Fruit fly (Drosophila melanogaster) whole organism, embryonic: ENCODE measurements around the gene SmydA-2.
A peak's percentile ranks its signal among the peaks of the same experiment; 100 is the strongest.

Source experiments
- Blimp-1 ChIP-seq: fragments of 200-800 bp; sonication (Bioruptor generic); optimal IDR thresholded peaks from 3 replicates; lab custom pipeline; 2018; ENCODE audit warnings: missing biosample characterization, missing genetic modification characterization, mild to moderate bottlenecking, moderate library complexity, missing genetic modification reagents
- CG11085 ChIP-seq: fragments of 200-800 bp; sonication (Bioruptor generic); IDR thresholded peaks from 2 replicates; pipeline ENCODE4 v1.3.6; 2022; ENCODE audit warnings: missing biosample characterization, missing genetic modification characterization
- CG11560 ChIP-seq: fragments of 200-800 bp; sonication (Bioruptor generic); IDR thresholded peaks from 3 replicates; pipeline ENCODE4 v1.3.6; 2022; ENCODE audit warnings: missing biosample characterization, missing genetic modification characterization
- CG12219 ChIP-seq: fragments of 200-800 bp; sonication (Bioruptor generic); optimal IDR thresholded peaks from 3 replicates; lab custom pipeline; 2018; ENCODE audit warnings: missing biosample characterization, mild to moderate bottlenecking, missing genetic modification characterization
- CG13894 ChIP-seq: fragments of 200-800 bp; sonication (Bioruptor generic); optimal IDR thresholded peaks from 3 replicates; lab custom pipeline; 2018; ENCODE audit warnings: missing biosample characterization, mild to moderate bottlenecking, missing genetic modification characterization, moderate library complexity
- CG15479 ChIP-seq: fragments of 200-800 bp; sonication (Bioruptor generic); optimal IDR thresholded peaks from 3 replicates; lab custom pipeline; 2019; ENCODE audit warnings: missing biosample characterization, mild to moderate bottlenecking, missing genetic modification characterization, moderate library complexity
- CG2678 ChIP-seq: fragments of 200-800 bp; sonication (Bioruptor generic); optimal IDR thresholded peaks from 3 replicates; lab custom pipeline; 2019; ENCODE audit warnings: missing biosample characterization, mild to moderate bottlenecking, missing genetic modification characterization, moderate library complexity
- CG3163 ChIP-seq: fragments of 200-800 bp; sonication (Bioruptor generic); optimal IDR thresholded peaks from 3 replicates; lab custom pipeline; 2016; ENCODE audit warnings: missing biosample characterization, missing genetic modification characterization
- CG33557 ChIP-seq: fragments of 200-800 bp; sonication (Bioruptor generic); optimal IDR thresholded peaks from 2 replicates; lab custom pipeline; 2019; ENCODE audit warnings: missing biosample characterization, mild to moderate bottlenecking, missing genetic modification characterization, moderate library complexity
- CG43689 ChIP-seq: fragments of 200-800 bp; sonication (Bioruptor generic); IDR thresholded peaks from 2 replicates; pipeline ENCODE4 v1.3.6; 2022; ENCODE audit warnings: missing biosample characterization, missing genetic modification characterization
- CG4617 ChIP-seq: fragments of 200-800 bp; sonication (Bioruptor generic); optimal IDR thresholded peaks from 3 replicates; lab custom pipeline; 2016; ENCODE audit warnings: missing biosample characterization, missing genetic modification characterization, borderline replicate concordance
- CG4730 ChIP-seq: fragments of 200-800 bp; sonication (Bioruptor generic); IDR thresholded peaks from 2 replicates; pipeline ENCODE4 v1.3.6; 2022; ENCODE audit warnings: missing biosample characterization, missing genetic modification characterization
- CG6272 ChIP-seq: fragments of 200-800 bp; sonication (Bioruptor generic); IDR thresholded peaks from 2 replicates; pipeline ENCODE4 v1.3.6; 2022; ENCODE audit warnings: missing biosample characterization, missing genetic modification characterization
- CG6689 ChIP-seq: fragments of 200-800 bp; sonication (Bioruptor generic); IDR thresholded peaks from 2 replicates; pipeline ENCODE4 v1.3.6; 2022; ENCODE audit warnings: missing biosample characterization, missing genetic modification characterization
- CG6854 ChIP-seq: fragments of 200-800 bp; sonication (Bioruptor generic); optimal IDR thresholded peaks from 3 replicates; lab custom pipeline; 2017; ENCODE audit warnings: missing biosample characterization, mild to moderate bottlenecking, missing genetic modification characterization
- CG7271 ChIP-seq: fragments of 200-800 bp; sonication (Bioruptor generic); optimal IDR thresholded peaks from 2 replicates; lab custom pipeline; 2018; ENCODE audit warnings: missing biosample characterization, mild to moderate bottlenecking, missing genetic modification characterization, moderate library complexity
- CG7839 ChIP-seq: fragments of 200-800 bp; sonication (Bioruptor generic); optimal IDR thresholded peaks from 3 replicates; lab custom pipeline; 2018; ENCODE audit warnings: missing biosample characterization, mild to moderate bottlenecking, missing genetic modification characterization, moderate library complexity
- CG9437 ChIP-seq: fragments of 200-800 bp; sonication (Bioruptor generic); optimal IDR thresholded peaks from 2 replicates; lab custom pipeline; 2018; ENCODE audit warnings: missing biosample characterization, mild to moderate bottlenecking, missing genetic modification characterization
- CG9797 ChIP-seq: fragments of 200-800 bp; sonication (Bioruptor generic); optimal IDR thresholded peaks from 3 replicates; lab custom pipeline; 2018; ENCODE audit warnings: missing biosample characterization, mild to moderate bottlenecking, missing genetic modification characterization
- Camta ChIP-seq: fragments of 200-800 bp; sonication (Bioruptor generic); optimal IDR thresholded peaks from 2 replicates; lab custom pipeline; 2016; ENCODE audit warnings: missing biosample characterization, missing genetic modification characterization
- D ChIP-seq, 2 experiments: fragments of 200-800 bp in 1 of 2; fragments of >200 bp in 1 of 2; sonication (Bioruptor generic) in 1 of 2; optimal IDR thresholded peaks; 2 replicates in 1 of 2; 3 replicates in 1 of 2; lab custom pipeline; 2017; ENCODE audit warnings: mild to moderate bottlenecking in 1 of 2, missing biosample characterization in 1 of 2, missing genetic modification characterization in 1 of 2, missing genetic modification reagents in 1 of 2
- Dek ChIP-seq: fragments of 200-800 bp; sonication (Bioruptor generic); optimal IDR thresholded peaks from 3 replicates; lab custom pipeline; 2019; ENCODE audit warnings: missing biosample characterization, mild to moderate bottlenecking, missing genetic modification characterization, moderate library complexity
- Eip74EF ChIP-seq, 2 experiments: fragments of 200-800 bp in 1 of 2; fragments of >200 bp in 1 of 2; sonication (Bioruptor generic) in 1 of 2; optimal IDR thresholded peaks; 2 replicates each; lab custom pipeline; 2017 to 2019; ENCODE audit warnings: missing biosample characterization in 2 of 2, missing genetic modification characterization in 2 of 2, mild to moderate bottlenecking in 1 of 2, moderate library complexity in 1 of 2
- Hand ChIP-seq: fragments of 200-800 bp; sonication (Bioruptor generic); optimal IDR thresholded peaks from 2 replicates; lab custom pipeline; 2017; ENCODE audit warnings: mild to moderate bottlenecking, missing biosample characterization, missing genetic modification reagents, missing genetic modification characterization
- Hr51 ChIP-seq, 2 experiments: fragments of 200-800 bp; sonication (Bioruptor generic); optimal IDR thresholded peaks; 2 replicates in 1 of 2; 3 replicates in 1 of 2; lab custom pipeline; 2016 to 2018; ENCODE audit warnings: missing biosample characterization in 2 of 2, missing genetic modification characterization in 2 of 2, mild to moderate bottlenecking in 1 of 2, moderate library complexity in 1 of 2
- Med ChIP-seq: fragments of 200-800 bp; sonication (Bioruptor generic); peaks from one replicate; lab custom pipeline; 2016; ENCODE audit warnings: missing biosample characterization, missing genetic modification characterization, mild to moderate bottlenecking, inconsistent platforms, moderate library complexity
- NFAT ChIP-seq: fragments of 200-800 bp; sonication (Bioruptor generic); IDR thresholded peaks from 2 replicates; pipeline ENCODE4 v1.3.6; 2022; ENCODE audit warnings: missing biosample characterization, missing genetic modification characterization
- Trl ChIP-seq, 3 experiments: fragments of >200 bp in 2 of 3; fragments of 200-800 bp in 1 of 3; sonication (Bioruptor generic) in 1 of 3; optimal IDR thresholded peaks; 2 replicates in 1 of 3; 3 replicates in 2 of 3; lab custom pipeline; 2016 to 2017; ENCODE audit warnings: missing biosample characterization in 1 of 3, missing genetic modification characterization in 1 of 3
- aop ChIP-seq: fragments of 200-800 bp; sonication (Bioruptor generic); IDR thresholded peaks from 2 replicates; pipeline ENCODE4 v1.3.6; 2022; ENCODE audit warnings: missing biosample characterization, missing genetic modification characterization
- ato ChIP-seq: fragments of 200-800 bp; sonication (Bioruptor generic); IDR thresholded peaks from 2 replicates; pipeline ENCODE4 v1.3.6; 2022; ENCODE audit warnings: missing biosample characterization, missing genetic modification characterization; ENCODE audit not compliant: partially characterized antibody
- cato ChIP-seq: fragments of 200-800 bp; sonication (Bioruptor generic); optimal IDR thresholded peaks from 2 replicates; lab custom pipeline; 2016; ENCODE audit warnings: missing biosample characterization, missing genetic modification characterization, borderline replicate concordance
- crp ChIP-seq, 2 experiments: fragments of 200-800 bp; sonication (Bioruptor generic); optimal IDR thresholded peaks; 2 replicates in 1 of 2; 3 replicates in 1 of 2; lab custom pipeline; 2017; ENCODE audit warnings: missing biosample characterization in 2 of 2, missing genetic modification characterization in 2 of 2, mild to moderate bottlenecking in 1 of 2, moderate library complexity in 1 of 2
- fu2 ChIP-seq: fragments of 200-800 bp; sonication (Bioruptor generic); optimal IDR thresholded peaks from 2 replicates; lab custom pipeline; 2016; ENCODE audit warnings: missing biosample characterization, missing genetic modification characterization
- gce ChIP-seq: fragments of 200-800 bp; sonication (Bioruptor generic); IDR thresholded peaks from 3 replicates; pipeline ENCODE4 v1.3.6; 2022; ENCODE audit warnings: missing biosample characterization, missing genetic modification characterization
- gfzf ChIP-seq: fragments of 200-800 bp; sonication (Bioruptor generic); optimal IDR thresholded peaks from 2 replicates; lab custom pipeline; 2016; ENCODE audit warnings: missing biosample characterization, mild to moderate bottlenecking, missing genetic modification characterization, moderate library complexity
- gsb-n ChIP-seq: fragments of 200-800 bp; sonication (Bioruptor generic); optimal IDR thresholded peaks from 3 replicates; lab custom pipeline; 2018; ENCODE audit warnings: missing biosample characterization, mild to moderate bottlenecking, missing genetic modification characterization
- gt ChIP-seq: fragments of 200-800 bp; sonication (Bioruptor generic); IDR thresholded peaks from 2 replicates; pipeline ENCODE4 v1.3.6; 2022; ENCODE audit warnings: missing biosample characterization, missing genetic modification characterization
- ind ChIP-seq: fragments of 200-800 bp; sonication (Bioruptor generic); optimal IDR thresholded peaks from 3 replicates; lab custom pipeline; 2016; ENCODE audit warnings: missing biosample characterization, missing genetic modification characterization
- kni ChIP-seq: fragments of 200-800 bp; sonication (Bioruptor generic); optimal IDR thresholded peaks from 3 replicates; lab custom pipeline; 2017; ENCODE audit warnings: mild to moderate bottlenecking, missing biosample characterization, missing genetic modification reagents, missing genetic modification characterization
- knrl ChIP-seq: fragments of 200-800 bp; sonication (Bioruptor generic); IDR thresholded peaks from 3 replicates; pipeline ENCODE4 v1.3.6; 2022; ENCODE audit warnings: missing biosample characterization, missing genetic modification characterization; ENCODE audit not compliant: partially characterized antibody
- mam ChIP-seq: fragments of 200-800 bp; sonication (Bioruptor generic); optimal IDR thresholded peaks from 3 replicates; lab custom pipeline; 2016; ENCODE audit warnings: missing biosample characterization, missing genetic modification characterization
- nom ChIP-seq: fragments of 200-800 bp; sonication (Bioruptor generic); optimal IDR thresholded peaks from 2 replicates; lab custom pipeline; 2017; ENCODE audit warnings: missing biosample characterization, missing genetic modification characterization, mild to moderate bottlenecking, moderate library complexity, missing genetic modification reagents
- oc ChIP-seq: fragments of 200-800 bp; sonication (Bioruptor generic); optimal IDR thresholded peaks from 2 replicates; lab custom pipeline; 2018; ENCODE audit warnings: missing biosample characterization, mild to moderate bottlenecking, missing genetic modification characterization, moderate library complexity
- ro ChIP-seq: fragments of 200-800 bp; sonication (Bioruptor generic); IDR thresholded peaks from 2 replicates; pipeline ENCODE4 v1.3.6; 2022; ENCODE audit warnings: missing biosample characterization, missing genetic modification characterization
- tll ChIP-seq, 2 experiments: fragments of 200-800 bp in 1 of 2; fragments of >200 bp in 1 of 2; sonication (Bioruptor generic) in 1 of 2; optimal IDR thresholded peaks; 2 replicates each; lab custom pipeline; 2017 to 2019; ENCODE audit warnings: missing biosample characterization in 2 of 2, missing genetic modification characterization in 2 of 2, mild to moderate bottlenecking in 1 of 2, moderate library complexity in 1 of 2
- wek ChIP-seq: fragments of 200-800 bp; sonication (Bioruptor generic); optimal IDR thresholded peaks from 3 replicates; lab custom pipeline; 2018; ENCODE audit warnings: missing biosample characterization, mild to moderate bottlenecking, missing genetic modification characterization, moderate library complexity

SmydA-2 gene

dm6 chr3L:18996030-18996773 is 6.8 kb downstream of the SmydA-2 start (continued):
- TF ChIP-seq CG9797 (GFP tag; lab: Kevin White, UChicago) (no peak), knrl (GFP tag; lab: Robert Waterston, UW) (no peak), crp (GFP tag; optimal IDR thresholded peaks at IDR 0.05; lab: Kevin White, UChicago) (peak in 1 of 2 experiments; percentile 6), CG9437 (peak; percentile 85), gsb-n (tag; lab: Kevin White, UChicago) (no peak), wek (GFP tag; lab: Kevin White, UChicago) (no peak), ato (GFP tag; lab: Robert Waterston, UW) (no peak), kni (GFP tag; lab: Kevin White, UChicago) (peak; percentile 59), CG15479 (GFP tag; lab: Kevin White, UChicago) (no peak), oc (no peak), mam (GFP tag; lab: Kevin White, UChicago) (peak; percentile 76), CG4617 (peak; percentile 40), Blimp-1 (GFP tag; lab: Kevin White, UChicago) (peak; percentile 38), CG6272 (no peak), ro (GFP tag; lab: Robert Waterston, UW) (0 out of 2 replicates have a peak, but pooled peaks have one; percentile 14), cato (GFP tag; lab: Kevin White, UChicago) (peak; percentile 23), Camta (peak; percentile 47), CG7839 (peak; percentile 79), CG6689 (peak; percentile 61), CG11560 (tag; lab: Robert Waterston, UW) (peak; percentile 67), Hand (GFP tag; lab: Kevin White, UChicago) (no peak), Med (GFP tag; lab: Kevin White, UChicago) (peak; percentile 88), tll (GFP tag; optimal IDR thresholded peaks at IDR 0.05; lab: Kevin White, UChicago) (no peak), D (optimal IDR thresholded peaks at IDR 0.05; lab: Kevin White, UChicago) (no peak), D (GFP tag; optimal IDR thresholded peaks at IDR 0.05; lab: Kevin White, UChicago) (peak; percentile 69), CG12219 (peak; percentile 40), fu2 (GFP tag; lab: Kevin White, UChicago) (peak; percentile 81), CG3163 (GFP tag; lab: Kevin White, UChicago) (peak; percentile 30), CG4730 (GFP tag; lab: Robert Waterston, UW) (peak; percentile 34; the same call in 1 of the 2 replicates), CG7271 (tag; lab: Kevin White, UChicago) (no peak), CG13894 (tag; lab: Kevin White, UChicago) (peak; percentile 90), gfzf (no peak), Eip74EF (GFP tag; optimal IDR thresholded peaks at IDR 0.05; lab: Kevin White, UChicago) (no peak), gce (no peak), CG6854 (GFP tag; lab: Kevin White, UChicago) (peak; percentile 41), CG33557 (GFP tag; lab: Kevin White, UChicago) (no peak), ind (GFP tag; lab: Kevin White, UChicago) (peak; percentile 79), gt (GFP tag; lab: Robert Waterston, UW) (no peak), CG43689 (GFP tag; lab: Robert Waterston, UW) (no peak), nom (GFP tag; lab: Kevin White, UChicago) (no peak), CG11085 (GFP tag; lab: Robert Waterston, UW) (peak; percentile 61), aop (GFP tag; lab: Robert Waterston, UW) (no peak), Dek (peak; percentile 72), NFAT (GFP tag; lab: Robert Waterston, UW) (peak; percentile 42), Trl (optimal IDR thresholded peaks at IDR 0.05; lab: Kevin White, UChicago) (no peak), Trl (GFP tag; optimal IDR thresholded peaks at IDR 0.05; lab: Kevin White, UChicago) (peak; percentile 44), CG2678 (tag; lab: Kevin White, UChicago) (peak; percentile 85), Hr51 (GFP tag; optimal IDR thresholded peaks at IDR 0.05; lab: Kevin White, UChicago) (peak; percentile 57 to 77)
